Fruit fly (Drosophila melanogaster) whole organism, embryonic: Measurements from ENCODE around the gene Teh2.

Experiments used
- CG11085 ChIP-seq: fragments of 200-800 bp; sonication (Bioruptor generic); IDR thresholded peaks from 2 replicates; pipeline ENCODE4 v1.3.6; 2022; ENCODE audit warnings: missing biosample characterization, missing genetic modification characterization
- CG1233 ChIP-seq: fragments of 200-800 bp; sonication (Bioruptor generic); optimal IDR thresholded peaks from 4 replicates; lab custom pipeline; 2018; ENCODE audit warnings: missing biosample characterization, mild to moderate bottlenecking, missing genetic modification characterization
- Kr ChIP-seq: fragments of 200-800 bp; sonication (Bioruptor generic); optimal IDR thresholded peaks from 2 replicates; lab custom pipeline; 2017; ENCODE audit warnings: missing biosample characterization, mild to moderate bottlenecking, missing genetic modification characterization
- Nf-YB ChIP-seq: fragments of 200-800 bp; sonication (Bioruptor generic); optimal IDR thresholded peaks from 3 replicates; lab custom pipeline; 2019; ENCODE audit warnings: missing biosample characterization, mild to moderate bottlenecking, missing genetic modification characterization, moderate library complexity
- crol ChIP-seq: fragments of 200-800 bp; sonication (Bioruptor generic); IDR thresholded peaks from 2 replicates; pipeline ENCODE4 v1.3.6; 2022; ENCODE audit warnings: missing biosample characterization, missing genetic modification characterization
- hb ChIP-seq: fragments of 200-800 bp; sonication (Bioruptor generic); IDR thresholded peaks from 3 replicates; pipeline ENCODE4 v1.3.6; 2022; ENCODE audit warnings: missing biosample characterization, missing genetic modification characterization; ENCODE audit not compliant: partially characterized antibody
- ssp ChIP-seq: fragments of 200-800 bp; sonication (Bioruptor generic); IDR thresholded peaks from 2 replicates; pipeline ENCODE4 v1.3.6; 2022; ENCODE audit warnings: missing biosample characterization, missing genetic modification characterization

DNA sequence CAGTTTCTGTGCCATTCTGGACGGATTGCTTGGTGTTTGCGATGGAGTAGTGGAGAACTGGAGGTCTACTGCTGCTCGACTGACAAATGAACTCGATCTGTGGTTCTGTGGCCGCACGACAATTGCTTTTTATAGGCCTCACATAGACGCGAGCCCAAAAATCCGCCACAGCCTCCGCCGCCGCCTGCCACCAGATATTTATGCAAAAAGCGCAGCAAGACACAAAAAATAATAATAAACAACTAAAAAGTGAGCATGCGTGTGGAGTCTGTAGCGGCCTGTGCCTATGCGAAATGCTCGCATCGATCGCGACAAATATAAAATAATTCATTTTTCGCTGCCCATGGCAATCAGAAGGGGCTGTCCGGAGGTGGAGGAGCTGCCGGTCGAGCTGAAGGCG, 21.3 kb upstream of the Teh2 start, which contains the start of gene Cpr64Aa:
- TF ChIP-seq hb (GFP tag; lab: Robert Waterston, UW), result no peak
- TF ChIP-seq CG1233 (GFP tag; lab: Kevin White, UChicago), result no peak
- no peak for TF ChIP-seq CG11085 (GFP tag; lab: Robert Waterston, UW)
- TF ChIP-seq Kr (GFP tag; lab: Kevin White, UChicago), result no peak
- TF ChIP-seq ssp (GFP tag; lab: Robert Waterston, UW), result no peak
- no peak for TF ChIP-seq crol (GFP tag; lab: Robert Waterston, UW)
- TF ChIP-seq Nf-YB (GFP tag; lab: Kevin White, UChicago), result no peak
